Worm (Caenorhabditis elegans) whole organism, midembryonic: ENCODE data around the gene W10C6.2.

ENCODE experiments used
- klf-2 ChIP-seq: fragments of 200-800 bp; sonication (Bioruptor generic); conservative IDR thresholded peaks from 2 replicates; pipeline ENCODE4 v1.3.6; 2022; ENCODE audit warnings: missing genetic modification reagents, missing genetic modification characterization, missing compliant biosample characterization
- med-1 ChIP-seq: sonication (generic microtip); optimal IDR thresholded peaks from 2 replicates; lab custom pipeline; 2017; ENCODE audit warnings: missing genetic modification characterization, mild to moderate bottlenecking, missing compliant biosample characterization, antibody characterized with exemption, missing genetic modification reagents; ENCODE audit not compliant: insufficient read depth
- ref-1 ChIP-seq: fragments of 200-800 bp; sonication (Bioruptor generic); conservative IDR thresholded peaks from 2 replicates; pipeline ENCODE4 v1.3.6; 2022; ENCODE audit warnings: missing genetic modification reagents, missing genetic modification characterization, missing compliant biosample characterization
- tab-1 ChIP-seq: fragments of 200-800 bp; sonication (Bioruptor generic); IDR thresholded peaks from 2 replicates; pipeline ENCODE4 v1.3.6; 2022; ENCODE audit warnings: missing genetic modification characterization, missing compliant biosample characterization
- ztf-23 ChIP-seq: fragments of 200-800 bp; sonication (Bioruptor generic); IDR thresholded peaks from 2 replicates; pipeline ENCODE4 v1.3.6; 2022; ENCODE audit warnings: missing genetic modification reagents, missing genetic modification characterization, missing compliant biosample characterization
- ztf-29 ChIP-seq: fragments of 200-800 bp; sonication (Bioruptor generic); IDR thresholded peaks from 2 replicates; pipeline ENCODE4 v1.3.6; 2022; ENCODE audit warnings: missing genetic modification reagents, missing genetic modification characterization, missing compliant biosample characterization

ce11 chrII:11127364-11127763 is 5.7 kb upstream of the W10C6.2 start, which contains the start of gene F40F8.1:
- TF ChIP-seq ztf-29 (GFP tag; lab: Robert Waterston, UW) (no peak), klf-2 (GFP tag; lab: Robert Waterston, UW) (no peak), ztf-23 (GFP tag; lab: Robert Waterston, UW) (no peak), tab-1 (GFP tag; lab: Robert Waterston, UW) (no peak), med-1 (no peak), ref-1 (GFP tag; lab: Robert Waterston, UW) (no peak)
